Worm (Caenorhabditis elegans): Measurements from ENCODE around the gene Y49F6A.5.

DNA sequence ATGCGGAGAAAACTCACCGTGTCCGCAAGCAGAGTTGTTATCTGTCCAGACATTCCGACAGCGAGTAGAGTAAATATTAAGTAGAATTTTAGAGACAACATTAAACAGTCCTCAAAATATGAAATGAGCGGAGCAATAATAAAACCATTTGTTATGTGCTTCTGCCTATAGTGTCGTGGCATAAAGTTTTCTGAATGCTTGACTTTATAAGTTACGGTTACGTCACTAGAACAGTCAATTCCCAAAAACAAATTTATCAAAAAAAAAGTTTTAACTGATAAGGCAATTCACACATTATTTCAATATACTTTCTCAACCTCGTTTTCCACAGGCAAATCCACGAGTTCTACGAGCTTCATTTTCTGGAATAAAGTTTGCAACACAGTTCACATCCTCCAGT, 40.5 kb downstream of the Y49F6A.5 start, which contains the start of gene clec-127:
- TF ChIP-seq F49E8.2 (tag; optimal IDR thresholded peaks at IDR 0.05; ENCODE audit: insufficient read depth), result no peak
- no peak for TF ChIP-seq unc-62 (GFP tag; optimal IDR thresholded peaks at IDR 0.05)
- TF ChIP-seq F37B4.10 (GFP tag; IDR thresholded peaks at IDR 0.05), result no peak
- no peak for TF ChIP-seq F10E7.11 (tag; optimal IDR thresholded peaks at IDR 0.05)
- TF ChIP-seq madf-6 (GFP tag; IDR thresholded peaks at IDR 0.05), result no peak
- TF ChIP-seq fkh-3 (tag; optimal IDR thresholded peaks at IDR 0.05), result no peak
- TF ChIP-seq aptf-2 (GFP tag; conservative IDR thresholded peaks at IDR 0.05), result no peak
- TF ChIP-seq D2030.7 (GFP tag; IDR thresholded peaks at IDR 0.05), result no peak
- TF ChIP-seq Y95B8A.8 (GFP tag; IDR thresholded peaks at IDR 0.05), result no peak
- no peak for TF ChIP-seq gei-17 (GFP tag; optimal IDR thresholded peaks at IDR 0.05)
- TF ChIP-seq mel-28 (tag; optimal IDR thresholded peaks at IDR 0.05; ENCODE audit: borderline replicate concordance), result no peak
- no peak for TF ChIP-seq repo-1 (tag; optimal IDR thresholded peaks at IDR 0.05)
- TF ChIP-seq snpc-1.1 (tag; optimal IDR thresholded peaks at IDR 0.05; ENCODE audit: insufficient read depth), result no peak
- TF ChIP-seq lin-26 (GFP tag; IDR thresholded peaks at IDR 0.05), result no peak

Data from whole organism, young adult.